ENCODE assay signal across 4 worm cellular contexts in genomic region chrIII:12121177-12121576, ce11.
TF ChIP-seq lines count a peak whose summit lies in the region.

No protein-coding gene starts in this region.

TF ChIP-seq in whole organism, L2 larva, 48 proteins besides CTCF, POLR2A, EP300 and RAD21:
- TF ChIP-seq F13H6.1 (tag; optimal IDR thresholded peaks at IDR 0.05; lab: Kevin White, UChicago) (peak; percentile 18), Y55F3AM.14 (GFP tag; optimal IDR thresholded peaks at IDR 0.05; lab: Kevin White, UChicago) (no peak)

TF ChIP-seq in whole organism, late embryonic, 69 proteins besides CTCF, POLR2A, EP300 and RAD21:
- TF ChIP-seq tbx-7 (tag; optimal IDR thresholded peaks at IDR 0.05; lab: Kevin White, UChicago) (no peak), gmeb-2 (tag; optimal IDR thresholded peaks at IDR 0.05; lab: Kevin White, UChicago) (no peak), hlh-30 (tag; optimal IDR thresholded peaks at IDR 0.05; lab: Kevin White, UChicago; ENCODE audit: insufficient read depth) (no peak), ceh-34 (tag; optimal IDR thresholded peaks at IDR 0.05; lab: Kevin White, UChicago) (peak; percentile 32), fkh-6 (tag; optimal IDR thresholded peaks at IDR 0.05; lab: Kevin White, UChicago) (no peak), lin-11 (tag; optimal IDR thresholded peaks at IDR 0.05; lab: Kevin White, UChicago) (no peak), lim-6 (tag; optimal IDR thresholded peaks at IDR 0.05; lab: Kevin White, UChicago) (no peak), syd-9 (tag; optimal IDR thresholded peaks at IDR 0.05; lab: Kevin White, UChicago) (no peak), unc-42 (tag; optimal IDR thresholded peaks at IDR 0.05; lab: Kevin White, UChicago) (no peak)

TF ChIP-seq in whole organism, midembryonic, 9 proteins besides CTCF, POLR2A, EP300 and RAD21:
- TF ChIP-seq klf-2 (GFP tag; conservative IDR thresholded peaks at IDR 0.05; lab: Robert Waterston, UW), result no peak
- TF ChIP-seq T22C8.4 (GFP tag; IDR thresholded peaks at IDR 0.05; lab: Robert Waterston, UW), result no peak
- TF ChIP-seq cog-1 (tag; optimal IDR thresholded peaks at IDR 0.05; lab: Kevin White, UChicago), result peak; percentile 3
- TF ChIP-seq med-1 (GFP tag; optimal IDR thresholded peaks at IDR 0.05; lab: Kevin White, UChicago; ENCODE audit: insufficient read depth), result no peak
- no peak for TF ChIP-seq ztf-23 (GFP tag; IDR thresholded peaks at IDR 0.05; lab: Robert Waterston, UW)

TF ChIP-seq in whole organism, mixed stage, embryonic, 35 proteins besides CTCF, POLR2A, EP300 and RAD21:
- TF ChIP-seq unc-62 (GFP tag; optimal IDR thresholded peaks at IDR 0.05; lab: Kevin White, UChicago) (peak; percentile 55), mab-5 (tag; optimal IDR thresholded peaks at IDR 0.05; lab: Kevin White, UChicago) (no peak), elt-1 (tag; optimal IDR thresholded peaks at IDR 0.05; lab: Kevin White, UChicago; ENCODE audit: borderline replicate concordance, insufficient read depth) (no peak), ceh-83 (GFP tag; optimal IDR thresholded peaks at IDR 0.05; lab: Kevin White, UChicago) (no peak), hlh-1 (tag; optimal IDR thresholded peaks at IDR 0.05; lab: Kevin White, UChicago) (peak; percentile 77), lsy-2 (tag; optimal IDR thresholded peaks at IDR 0.05; lab: Kevin White, UChicago) (no peak), ces-1 (GFP tag; optimal IDR thresholded peaks at IDR 0.05; lab: Kevin White, UChicago) (no peak)

Comparison
In these comparisons a context has a peak if more than half of its experiments do, and no peak if none do; other contexts are left out.
1. Of the 6 proteins assayed by ChIP-seq in both whole organism, late embryonic and whole organism, L2 larva: peak only in whole organism, late embryonic: none; only in whole organism, L2 larva: F13H6.1; in both: none; in neither: 5.